Worm (Caenorhabditis elegans): ENCODE measurements around the gene sco-1.

Gene sco-1

DNA sequence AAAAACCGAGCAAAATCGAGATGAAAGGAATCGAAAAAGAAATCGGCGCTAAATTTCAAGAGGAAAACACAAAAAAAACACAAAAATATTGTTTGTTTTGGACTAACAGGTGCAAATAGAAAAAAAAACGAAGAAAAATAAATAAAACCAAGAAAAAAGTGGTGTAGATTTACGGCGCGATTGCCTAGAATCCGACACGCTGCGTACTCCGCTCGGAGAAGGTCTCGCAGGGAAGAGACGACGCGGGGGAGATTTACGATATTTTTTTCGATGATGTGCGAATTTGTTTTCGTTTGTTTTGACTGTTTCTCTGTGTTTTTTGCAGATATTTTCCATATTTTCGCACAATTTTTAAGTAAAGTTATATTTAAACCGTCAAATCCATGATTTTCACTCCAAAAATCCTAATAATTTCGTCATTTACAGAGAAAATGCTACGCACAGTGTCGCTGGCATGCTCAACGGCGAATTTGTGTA is at the start of gene sco-1:
Gene sco-1 (plus strand): TSS at position 427 of the 477 bp plus-strand sequence.
- TF ChIP-seq ceh-45 (GFP tag; IDR thresholded peaks at IDR 0.05): 0 out of 2 replicates have a peak, but pooled peaks have one; percentile 36
- no peak for TF ChIP-seq odd-2 (tag; optimal IDR thresholded peaks at IDR 0.05)
- TF ChIP-seq pqm-1 (tag; optimal IDR thresholded peaks at IDR 0.05): peak; percentile 48
- TF ChIP-seq syd-9 (tag; optimal IDR thresholded peaks at IDR 0.05): no peak
- TF ChIP-seq lim-6 (tag; optimal IDR thresholded peaks at IDR 0.05): peak; percentile 63
- TF ChIP-seq hlh-6 (tag; optimal IDR thresholded peaks at IDR 0.05): no peak
- TF ChIP-seq ceh-9 (tag; optimal IDR thresholded peaks at IDR 0.05): no peak
- peak; percentile 92 for TF ChIP-seq ets-4 (tag; optimal IDR thresholded peaks at IDR 0.05)
- TF ChIP-seq ceh-48 (tag; optimal IDR thresholded peaks at IDR 0.05): peak; percentile 11
- no peak for TF ChIP-seq fax-1 (tag; optimal IDR thresholded peaks at IDR 0.05)
- TF ChIP-seq unc-3 (GFP tag; conservative IDR thresholded peaks at IDR 0.05): no peak
- peak; percentile 36 for TF ChIP-seq unc-3 (tag; optimal IDR thresholded peaks at IDR 0.05)
- TF ChIP-seq ceh-2 (tag; optimal IDR thresholded peaks at IDR 0.05): peak; percentile 83
- TF ChIP-seq nfya-1 (tag; optimal IDR thresholded peaks at IDR 0.05): peak; percentile 83
- peak; percentile 83 for TF ChIP-seq pax-1 (tag; optimal IDR thresholded peaks at IDR 0.05)
- no peak for TF ChIP-seq unc-86 (tag; optimal IDR thresholded peaks at IDR 0.05)
- no peak for TF ChIP-seq lin-11 (tag; optimal IDR thresholded peaks at IDR 0.05)
- peak; percentile 84 for TF ChIP-seq elt-2 (tag; optimal IDR thresholded peaks at IDR 0.05)
- TF ChIP-seq tbx-2 (tag; optimal IDR thresholded peaks at IDR 0.05): peak; percentile 86
- no peak for TF ChIP-seq T23F11.4 (GFP tag; optimal IDR thresholded peaks at IDR 0.05)
- TF ChIP-seq fkh-6 (tag; optimal IDR thresholded peaks at IDR 0.05): no peak
- TF ChIP-seq nhr-232 (tag; optimal IDR thresholded peaks at IDR 0.05): no peak
- peak; percentile 48 for TF ChIP-seq mec-3 (tag; optimal IDR thresholded peaks at IDR 0.05; ENCODE audit: borderline replicate concordance)
- TF ChIP-seq rnt-1 (tag; optimal IDR thresholded peaks at IDR 0.05): peak; percentile 83
- no peak for TF ChIP-seq hlh-15 (tag; optimal IDR thresholded peaks at IDR 0.05)
- TF ChIP-seq hlh-8 (tag; optimal IDR thresholded peaks at IDR 0.05): peak; percentile 73
- TF ChIP-seq unc-42 (tag; optimal IDR thresholded peaks at IDR 0.05): peak; percentile 71
- TF ChIP-seq ceh-24 (tag; optimal IDR thresholded peaks at IDR 0.05): no peak
- TF ChIP-seq Y22D7AL.16 (tag; optimal IDR thresholded peaks at IDR 0.05): no peak
- TF ChIP-seq ceh-18 (tag; optimal IDR thresholded peaks at IDR 0.05): peak; percentile 65
- no peak for TF ChIP-seq npax-4 (tag; optimal IDR thresholded peaks at IDR 0.05)
- TF ChIP-seq hlh-30 (tag; optimal IDR thresholded peaks at IDR 0.05; ENCODE audit: insufficient read depth): no peak
- TF ChIP-seq ttx-3 (tag; optimal IDR thresholded peaks at IDR 0.05): no peak
- TF ChIP-seq ceh-19 (GFP tag; optimal IDR thresholded peaks at IDR 0.05): no peak
- no peak for TF ChIP-seq ceh-6 (GFP tag; optimal IDR thresholded peaks at IDR 0.05)
- peak; percentile 76 for TF ChIP-seq ref-2 (tag; optimal IDR thresholded peaks at IDR 0.05)
- TF ChIP-seq hlh-13 (GFP tag; optimal IDR thresholded peaks at IDR 0.05): no peak
- peak; percentile 6 for TF ChIP-seq ahr-1 (tag; optimal IDR thresholded peaks at IDR 0.05)
- no peak for TF ChIP-seq nhr-11 (tag; optimal IDR thresholded peaks at IDR 0.05)
- TF ChIP-seq ceh-14 (tag; optimal IDR thresholded peaks at IDR 0.05): peak; percentile 71
- TF ChIP-seq pat-9 (tag; optimal IDR thresholded peaks at IDR 0.05): no peak
- TF ChIP-seq K09A11.1 (tag; optimal IDR thresholded peaks at IDR 0.05; ENCODE audit: insufficient read depth): peak; percentile 13
- no peak for TF ChIP-seq eyg-1 (tag; optimal IDR thresholded peaks at IDR 0.05)
- no peak for TF ChIP-seq ceh-30 (tag; optimal IDR thresholded peaks at IDR 0.05)
- peak; percentile 76 for TF ChIP-seq dve-1 (tag; optimal IDR thresholded peaks at IDR 0.05)
- no peak for TF ChIP-seq sox-2 (GFP tag; IDR thresholded peaks at IDR 0.05)
- TF ChIP-seq zip-5 (tag; optimal IDR thresholded peaks at IDR 0.05): peak; percentile 44
- TF ChIP-seq ama-1 (optimal IDR thresholded peaks at IDR 0.05): no peak
- no peak for TF ChIP-seq sdc-2 (tag; optimal IDR thresholded peaks at IDR 0.05)
- no peak for TF ChIP-seq elt-4 (tag; optimal IDR thresholded peaks at IDR 0.05)
- peak; percentile 41 for TF ChIP-seq ztf-16 (tag; optimal IDR thresholded peaks at IDR 0.05)
- TF ChIP-seq C08G9.2 (tag; optimal IDR thresholded peaks at IDR 0.05): peak; percentile 88
- no peak for TF ChIP-seq K02D7.2 (tag; optimal IDR thresholded peaks at IDR 0.05)
- no peak for TF ChIP-seq pha-2 (tag; optimal IDR thresholded peaks at IDR 0.05)
